Fruit fly (Drosophila melanogaster) whole organism, embryonic: ENCODE measurements around the gene CG8925.
A peak's percentile ranks its signal among the peaks of the same experiment; 100 is the strongest.

Experiments used
- CG11247 ChIP-seq: fragments of 200-800 bp; sonication (Bioruptor generic); IDR thresholded peaks from 2 replicates; pipeline ENCODE4 v1.3.6; 2022; ENCODE audit warnings: missing biosample characterization, missing genetic modification characterization
- CG11560 ChIP-seq: fragments of 200-800 bp; sonication (Bioruptor generic); IDR thresholded peaks from 3 replicates; pipeline ENCODE4 v1.3.6; 2022; ENCODE audit warnings: missing biosample characterization, missing genetic modification characterization
- CG11695 ChIP-seq: fragments of 200-800 bp; sonication (Bioruptor generic); IDR thresholded peaks from 3 replicates; pipeline ENCODE4 v1.3.6; 2022; ENCODE audit warnings: missing biosample characterization, missing genetic modification characterization
- CG12219 ChIP-seq: fragments of 200-800 bp; sonication (Bioruptor generic); optimal IDR thresholded peaks from 3 replicates; lab custom pipeline; 2018; ENCODE audit warnings: missing biosample characterization, mild to moderate bottlenecking, missing genetic modification characterization
- CG12236 ChIP-seq: fragments of 200-800 bp; sonication (Bioruptor generic); optimal IDR thresholded peaks from 2 replicates; lab custom pipeline; 2016; ENCODE audit warnings: missing biosample characterization, missing genetic modification characterization
- CG13296 ChIP-seq: fragments of 200-800 bp; sonication (Bioruptor generic); optimal IDR thresholded peaks from 3 replicates; lab custom pipeline; 2018; ENCODE audit warnings: missing biosample characterization, mild to moderate bottlenecking, missing genetic modification characterization
- CG13775 ChIP-seq: fragments of 200-800 bp; sonication (Bioruptor generic); optimal IDR thresholded peaks from 3 replicates; lab custom pipeline; 2017; ENCODE audit warnings: missing biosample characterization, mild to moderate bottlenecking, missing genetic modification characterization
- CG13894 ChIP-seq: fragments of 200-800 bp; sonication (Bioruptor generic); optimal IDR thresholded peaks from 3 replicates; lab custom pipeline; 2018; ENCODE audit warnings: missing biosample characterization, mild to moderate bottlenecking, missing genetic modification characterization, moderate library complexity
- CG17359 ChIP-seq: fragments of 200-800 bp; sonication (Bioruptor generic); optimal IDR thresholded peaks from 3 replicates; lab custom pipeline; 2018; ENCODE audit warnings: missing biosample characterization, mild to moderate bottlenecking, missing genetic modification characterization, moderate library complexity
- CG17802 ChIP-seq: fragments of 200-800 bp; sonication (Bioruptor generic); optimal IDR thresholded peaks from 2 replicates; lab custom pipeline; 2018; ENCODE audit warnings: missing biosample characterization, mild to moderate bottlenecking, missing genetic modification characterization, moderate library complexity
- CG18476 ChIP-seq: fragments of 200-800 bp; sonication (Bioruptor generic); optimal IDR thresholded peaks from 2 replicates; lab custom pipeline; 2016; ENCODE audit warnings: missing biosample characterization, mild to moderate bottlenecking, missing genetic modification characterization
- CG3065 ChIP-seq: fragments of 200-800 bp; sonication (Bioruptor generic); optimal IDR thresholded peaks from 2 replicates; lab custom pipeline; 2016; ENCODE audit warnings: missing biosample characterization, missing genetic modification characterization
- CG3726 ChIP-seq: fragments of 200-800 bp; sonication (Bioruptor generic); IDR thresholded peaks from 3 replicates; pipeline ENCODE4, ENCODE4 v1.3.6; 2022; ENCODE audit warnings: missing biosample characterization, missing genetic modification characterization
- CG4820 ChIP-seq: fragments of 200-800 bp; sonication (Bioruptor generic); optimal IDR thresholded peaks from 3 replicates; lab custom pipeline; 2016; ENCODE audit warnings: missing biosample characterization, missing genetic modification characterization
- CG5180 ChIP-seq: fragments of 200-800 bp; sonication (Bioruptor generic); optimal IDR thresholded peaks from 3 replicates; lab custom pipeline; 2017; ENCODE audit warnings: missing biosample characterization, missing genetic modification characterization, mild to moderate bottlenecking, moderate library complexity, missing genetic modification reagents
- CG7745 ChIP-seq: fragments of 200-800 bp; sonication (Bioruptor generic); optimal IDR thresholded peaks from 2 replicates; lab custom pipeline; 2018; ENCODE audit warnings: missing biosample characterization, mild to moderate bottlenecking, missing genetic modification characterization, moderate library complexity
- CG9609 ChIP-seq: fragments of 200-800 bp; sonication (Bioruptor generic); optimal IDR thresholded peaks from 3 replicates; lab custom pipeline; 2016; ENCODE audit warnings: missing biosample characterization, missing genetic modification characterization
- CHES-1-like ChIP-seq: fragments of 200-800 bp; sonication (Bioruptor generic); optimal IDR thresholded peaks from 2 replicates; lab custom pipeline; 2016; ENCODE audit warnings: missing biosample characterization, missing genetic modification characterization
- CTCF ChIP-seq: fragments of 200-800 bp; sonication (Bioruptor generic); optimal IDR thresholded peaks from 2 replicates; lab custom pipeline; 2017; ENCODE audit warnings: missing biosample characterization, mild to moderate bottlenecking, missing genetic modification characterization, moderate library complexity
- Deaf1 ChIP-seq: fragments of 200-800 bp; optimal IDR thresholded peaks from 3 replicates; lab custom pipeline; 2019; ENCODE audit warnings: missing biosample characterization, mild to moderate bottlenecking, missing genetic modification characterization, moderate library complexity
- Dek ChIP-seq: fragments of 200-800 bp; sonication (Bioruptor generic); optimal IDR thresholded peaks from 3 replicates; lab custom pipeline; 2019; ENCODE audit warnings: missing biosample characterization, mild to moderate bottlenecking, missing genetic modification characterization, moderate library complexity
- Doc3 ChIP-seq: fragments of 200-800 bp; sonication (Bioruptor generic); IDR thresholded peaks from 3 replicates; pipeline ENCODE4 v1.3.6; 2022; ENCODE audit warnings: missing biosample characterization, missing genetic modification characterization; ENCODE audit not compliant: partially characterized antibody
- E2f2 ChIP-seq: fragments of 200-800 bp; sonication (Bioruptor generic); IDR thresholded peaks from 2 replicates; pipeline ENCODE4 v1.3.6; 2022; ENCODE audit warnings: missing biosample characterization, missing genetic modification characterization
- Hey ChIP-seq: fragments of 200-800 bp; sonication (Bioruptor generic); optimal IDR thresholded peaks from 3 replicates; lab custom pipeline; 2018; ENCODE audit warnings: missing biosample characterization, mild to moderate bottlenecking, missing genetic modification characterization
- Hsf ChIP-seq: fragments of 200-800 bp; sonication (Bioruptor generic); optimal IDR thresholded peaks from 3 replicates; lab custom pipeline; 2016; ENCODE audit warnings: missing biosample characterization, missing genetic modification characterization
- Lpt ChIP-seq: fragments of >200 bp; optimal IDR thresholded peaks from 2 replicates; lab custom pipeline; 2018; ENCODE audit warnings: missing biosample characterization, missing genetic modification characterization
- Nf-YB ChIP-seq: fragments of 200-800 bp; sonication (Bioruptor generic); optimal IDR thresholded peaks from 3 replicates; lab custom pipeline; 2019; ENCODE audit warnings: missing biosample characterization, mild to moderate bottlenecking, missing genetic modification characterization, moderate library complexity
- Six4 ChIP-seq: fragments of 200-800 bp; sonication (Bioruptor generic); optimal IDR thresholded peaks from 2 replicates; lab custom pipeline; 2016; ENCODE audit warnings: missing biosample characterization, missing genetic modification characterization
- aop ChIP-seq: fragments of 200-800 bp; sonication (Bioruptor generic); IDR thresholded peaks from 2 replicates; pipeline ENCODE4 v1.3.6; 2022; ENCODE audit warnings: missing biosample characterization, missing genetic modification characterization
- ap ChIP-seq: fragments of 200-800 bp; sonication (Bioruptor generic); IDR thresholded peaks from 2 replicates; pipeline ENCODE4 v1.3.6; 2022; ENCODE audit warnings: missing biosample characterization, missing genetic modification characterization
- bab2 ChIP-seq: fragments of 200-800 bp; sonication (Bioruptor generic); optimal IDR thresholded peaks from 2 replicates; lab custom pipeline; 2016; ENCODE audit warnings: missing biosample characterization, missing genetic modification characterization
- crp ChIP-seq, 2 experiments: fragments of 200-800 bp; sonication (Bioruptor generic); optimal IDR thresholded peaks; 2 replicates in 1 of 2; 3 replicates in 1 of 2; lab custom pipeline; 2017; ENCODE audit warnings: missing biosample characterization in 2 of 2, missing genetic modification characterization in 2 of 2, mild to moderate bottlenecking in 1 of 2, moderate library complexity in 1 of 2
- danr ChIP-seq: fragments of 200-800 bp; sonication (Bioruptor generic); IDR thresholded peaks from 2 replicates; pipeline ENCODE4 v1.3.6; 2022; ENCODE audit warnings: missing biosample characterization, missing genetic modification characterization
- gcm ChIP-seq: fragments of 200-800 bp; sonication (Bioruptor generic); optimal IDR thresholded peaks from 2 replicates; lab custom pipeline; 2019; ENCODE audit warnings: missing biosample characterization, mild to moderate bottlenecking, missing genetic modification characterization, moderate library complexity
- ken ChIP-seq: fragments of 200-800 bp; sonication (Bioruptor generic); IDR thresholded peaks from 3 replicates; pipeline ENCODE4 v1.3.6; 2022; ENCODE audit warnings: missing biosample characterization, missing genetic modification characterization
- knrl ChIP-seq: fragments of 200-800 bp; sonication (Bioruptor generic); IDR thresholded peaks from 3 replicates; pipeline ENCODE4 v1.3.6; 2022; ENCODE audit warnings: missing biosample characterization, missing genetic modification characterization; ENCODE audit not compliant: partially characterized antibody
- lab ChIP-seq: fragments of 200-800 bp; sonication (Bioruptor generic); optimal IDR thresholded peaks from 3 replicates; lab custom pipeline; 2017; ENCODE audit warnings: missing biosample characterization, missing genetic modification characterization, mild to moderate bottlenecking, moderate library complexity, missing genetic modification reagents
- luna ChIP-seq: fragments of 200-800 bp; sonication (Bioruptor generic); optimal IDR thresholded peaks from 2 replicates; lab custom pipeline; 2016; ENCODE audit warnings: missing biosample characterization, missing genetic modification characterization
- nau ChIP-seq: fragments of 200-800 bp; sonication (Bioruptor generic); optimal IDR thresholded peaks from 3 replicates; lab custom pipeline; 2017; ENCODE audit warnings: missing biosample characterization, mild to moderate bottlenecking, missing genetic modification characterization, missing genetic modification reagents
- pfk ChIP-seq: fragments of 200-800 bp; sonication (Bioruptor generic); optimal IDR thresholded peaks from 2 replicates; lab custom pipeline; 2018; ENCODE audit warnings: missing biosample characterization, mild to moderate bottlenecking, missing genetic modification characterization, moderate library complexity
- run ChIP-seq: fragments of 200-800 bp; sonication (Bioruptor generic); optimal IDR thresholded peaks from 3 replicates; lab custom pipeline; 2018; ENCODE audit warnings: missing biosample characterization, mild to moderate bottlenecking, missing genetic modification characterization
- sd ChIP-seq: fragments of 200-800 bp; sonication (Bioruptor generic); optimal IDR thresholded peaks from 3 replicates; lab custom pipeline; 2018; ENCODE audit warnings: missing biosample characterization, mild to moderate bottlenecking, missing genetic modification characterization, moderate library complexity
- seq ChIP-seq: fragments of 200-800 bp; sonication (Bioruptor generic); IDR thresholded peaks from 2 replicates; pipeline ENCODE4 v1.3.6; 2022; ENCODE audit warnings: missing biosample characterization, missing genetic modification characterization
- so ChIP-seq: fragments of 200-800 bp; sonication (Bioruptor generic); IDR thresholded peaks from 3 replicates; pipeline ENCODE4 v1.3.6; 2022; ENCODE audit warnings: missing biosample characterization, missing genetic modification characterization
- stc ChIP-seq: fragments of 200-800 bp; sonication (Bioruptor generic); IDR thresholded peaks from 2 replicates; pipeline ENCODE4 v1.3.6; 2022; ENCODE audit warnings: missing biosample characterization, missing genetic modification characterization
- tll ChIP-seq, 2 experiments: fragments of 200-800 bp in 1 of 2; fragments of >200 bp in 1 of 2; sonication (Bioruptor generic) in 1 of 2; optimal IDR thresholded peaks; 2 replicates each; lab custom pipeline; 2017 to 2019; ENCODE audit warnings: missing biosample characterization in 2 of 2, missing genetic modification characterization in 2 of 2, mild to moderate bottlenecking in 1 of 2, moderate library complexity in 1 of 2
- tup ChIP-seq: fragments of 200-800 bp; sonication (Bioruptor generic); optimal IDR thresholded peaks from 2 replicates; lab custom pipeline; 2016; ENCODE audit warnings: missing biosample characterization, mild to moderate bottlenecking, missing genetic modification characterization, moderate library complexity
- wdn ChIP-seq: fragments of 200-800 bp; sonication (Bioruptor generic); IDR thresholded peaks from 2 replicates; pipeline ENCODE4 v1.3.6; 2022; ENCODE audit warnings: missing biosample characterization, missing genetic modification characterization
- yki ChIP-seq: fragments of >200 bp; optimal IDR thresholded peaks from 3 replicates; lab custom pipeline; 2018
- zen ChIP-seq: fragments of 200-800 bp; sonication (Bioruptor generic); optimal IDR thresholded peaks from 3 replicates; lab custom pipeline; 2018; ENCODE audit warnings: missing biosample characterization, mild to moderate bottlenecking, missing genetic modification characterization, moderate library complexity

The CG8925 gene

dm6 chr3R:16205155-16205778 lies 33.5 kb downstream of the CG8925 start, which contains the start of gene mtSSB (continued):
- TF ChIP-seq stc (peak; percentile 76), so (GFP tag; lab: Robert Waterston, UW) (peak; percentile 83), bab2 (GFP tag; lab: Kevin White, UChicago) (peak; percentile 89), ken (GFP tag; lab: Robert Waterston, UW) (peak; percentile 91), CG5180 (GFP tag; lab: Kevin White, UChicago) (peak; percentile 63), yki (lab: Kevin White, UChicago) (no peak), CG3726 (GFP tag; lab: Robert Waterston, UW) (peak; percentile 90), Deaf1 (peak; percentile 62), wdn (peak; percentile 72), nau (GFP tag; lab: Kevin White, UChicago) (peak; percentile 51), CG13894 (tag; lab: Kevin White, UChicago) (peak; percentile 87), Hsf (GFP tag; lab: Kevin White, UChicago) (peak; percentile 93), Doc3 (GFP tag; lab: Robert Waterston, UW) (peak; percentile 100), CG18476 (GFP tag; lab: Kevin White, UChicago) (peak; percentile 59), CG11695 (GFP tag; lab: Robert Waterston, UW) (peak; percentile 52; the same call in 2 of the 3 replicates), CG12236 (GFP tag; lab: Kevin White, UChicago) (peak; percentile 70), sd (peak; percentile 68), aop (GFP tag; lab: Robert Waterston, UW) (peak; percentile 61; the same call in 1 of the 2 replicates), E2f2 (GFP tag; lab: Robert Waterston, UW) (peak; percentile 61; the same call in 1 of the 2 replicates), CHES-1-like (GFP tag; lab: Kevin White, UChicago) (peak; percentile 72), Six4 (peak; percentile 88), knrl (GFP tag; lab: Robert Waterston, UW) (peak; percentile 99), crp (GFP tag; optimal IDR thresholded peaks at IDR 0.05; lab: Kevin White, UChicago) (peak; percentile 24 to 82), ap (GFP tag; lab: Robert Waterston, UW) (peak; percentile 74), lab (GFP tag; lab: Kevin White, UChicago) (peak; percentile 90), CG13775 (GFP tag; lab: Kevin White, UChicago) (peak; percentile 54), CG17802 (peak; percentile 42), danr (GFP tag; lab: Robert Waterston, UW) (peak; percentile 55; the same call in 1 of the 2 replicates), luna (GFP tag; lab: Kevin White, UChicago) (no peak), Lpt (GFP tag; lab: Kevin White, UChicago) (no peak), tll (GFP tag; optimal IDR thresholded peaks at IDR 0.05; lab: Kevin White, UChicago) (no peak), CG17359 (tag; lab: Kevin White, UChicago) (peak; percentile 93), CG11560 (peak; percentile 76), seq (GFP tag; lab: Robert Waterston, UW) (peak; percentile 83), CG3065 (GFP tag; lab: Kevin White, UChicago) (peak; percentile 68), pfk (GFP tag; lab: Kevin White, UChicago) (peak; percentile 44), CG12219 (GFP tag; lab: Kevin White, UChicago) (peak; percentile 65), gcm (GFP tag; lab: Kevin White, UChicago) (peak; percentile 60), Hey (tag; lab: Kevin White, UChicago) (no peak), CTCF (GFP tag; lab: Kevin White, UChicago) (peak; percentile 100), Nf-YB (GFP tag; lab: Kevin White, UChicago) (peak; percentile 38), CG7745 (peak; percentile 31), CG4820 (GFP tag; lab: Kevin White, UChicago) (peak; percentile 83), tup (GFP tag; lab: Kevin White, UChicago) (peak; percentile 66), zen (tag; lab: Kevin White, UChicago) (peak; percentile 86), run (tag; lab: Kevin White, UChicago) (no peak), CG13296 (GFP tag; lab: Kevin White, UChicago) (peak; percentile 39), CG11247 (GFP tag; lab: Robert Waterston, UW) (peak; percentile 96), Dek (tag; lab: Kevin White, UChicago) (peak; percentile 79), CG9609 (peak; percentile 83)
